Worm (Caenorhabditis elegans) whole organism, mixed stage, embryonic: Measurements from ENCODE around the gene clc-28.

ENCODE experiments used
- M03D4.4 ChIP-seq: sonication (generic microtip); optimal IDR thresholded peaks from 2 replicates; lab custom pipeline; 2017; ENCODE audit warnings: mild to moderate bottlenecking, missing genetic modification characterization, missing compliant biosample characterization
- bed-3 ChIP-seq: fragments of 200-800 bp; sonication (Bioruptor generic); optimal IDR thresholded peaks from 3 replicates; lab custom pipeline; 2018; ENCODE audit warnings: mild to moderate bottlenecking, missing genetic modification characterization, moderate library complexity, missing compliant biosample characterization
- blmp-1 ChIP-seq: fragments of 150-350 bp; optimal IDR thresholded peaks from 2 replicates; lab custom pipeline; 2014; ENCODE audit warnings: missing biosample characterization, missing genetic modification characterization
- ceh-43 ChIP-seq: fragments of 200-800 bp; sonication (Bioruptor generic); optimal IDR thresholded peaks from 2 replicates; lab custom pipeline; 2018; ENCODE audit warnings: mild to moderate bottlenecking, missing genetic modification characterization, moderate library complexity, missing compliant biosample characterization
- ceh-83 ChIP-seq: fragments of 200-800 bp; sonication (Bioruptor generic); optimal IDR thresholded peaks from 2 replicates; lab custom pipeline; 2018; ENCODE audit warnings: mild to moderate bottlenecking, missing genetic modification characterization, missing compliant biosample characterization
- ces-1 ChIP-seq: fragments of 150-350 bp; optimal IDR thresholded peaks from 2 replicates; lab custom pipeline; 2014; ENCODE audit warnings: missing biosample characterization, missing genetic modification reagents, missing genetic modification characterization
- cnd-1 ChIP-seq: fragments of 200-800 bp; sonication (Bioruptor generic); optimal IDR thresholded peaks from 2 replicates; lab custom pipeline; 2018; ENCODE audit warnings: mild to moderate bottlenecking, missing genetic modification characterization, missing compliant biosample characterization
- drap-1 ChIP-seq: fragments of 200-800 bp; sonication (Bioruptor generic); optimal IDR thresholded peaks from 3 replicates; lab custom pipeline; 2018; ENCODE audit warnings: mild to moderate bottlenecking, missing genetic modification characterization, missing compliant biosample characterization
- elt-1 ChIP-seq: sonication (generic microtip); optimal IDR thresholded peaks from 2 replicates; lab custom pipeline; 2017; ENCODE audit warnings: missing genetic modification characterization, mild to moderate bottlenecking, missing compliant biosample characterization, antibody characterized with exemption, moderate library complexity, borderline replicate concordance; ENCODE audit not compliant: insufficient read depth
- elt-3 ChIP-seq: fragments of 150-350 bp; optimal IDR thresholded peaks from 2 replicates; lab custom pipeline; 2014; ENCODE audit warnings: missing biosample characterization, missing genetic modification characterization
- flh-1 ChIP-seq: fragments of 200-800 bp; sonication (Bioruptor generic); optimal IDR thresholded peaks from 2 replicates; lab custom pipeline; 2018; ENCODE audit warnings: mild to moderate bottlenecking, missing genetic modification characterization, moderate library complexity, missing compliant biosample characterization
- ham-2 ChIP-seq: fragments of 200-800 bp; sonication (Bioruptor generic); optimal IDR thresholded peaks from 2 replicates; lab custom pipeline; 2018; ENCODE audit warnings: mild to moderate bottlenecking, missing genetic modification characterization, missing compliant biosample characterization
- hlh-1 ChIP-seq: fragments of 150-350 bp; optimal IDR thresholded peaks from 2 replicates; lab custom pipeline; 2014; ENCODE audit warnings: missing biosample characterization, missing genetic modification reagents, missing genetic modification characterization
- lin-13 ChIP-seq: fragments of 150-350 bp; optimal IDR thresholded peaks from 2 replicates; lab custom pipeline; 2014; ENCODE audit warnings: missing biosample characterization, missing genetic modification characterization
- lin-32 ChIP-seq: fragments of 200-800 bp; sonication (Bioruptor generic); optimal IDR thresholded peaks from 2 replicates; lab custom pipeline; 2018; ENCODE audit warnings: mild to moderate bottlenecking, missing genetic modification characterization, missing compliant biosample characterization
- lsy-2 ChIP-seq: fragments of 150-350 bp; optimal IDR thresholded peaks from 2 replicates; lab custom pipeline; 2014; ENCODE audit warnings: missing biosample characterization, missing genetic modification characterization
- mab-5 ChIP-seq: fragments of 150-350 bp; optimal IDR thresholded peaks from 2 replicates; lab custom pipeline; 2014; ENCODE audit warnings: missing biosample characterization, missing genetic modification characterization
- mep-1 ChIP-seq: fragments of 150-350 bp; optimal IDR thresholded peaks from 2 replicates; lab custom pipeline; 2017; ENCODE audit warnings: missing biosample characterization, missing genetic modification reagents, missing genetic modification characterization, inconsistent platforms
- mls-2 ChIP-seq: sonication (generic microtip); optimal IDR thresholded peaks from 2 replicates; lab custom pipeline; 2016; ENCODE audit warnings: mild to moderate bottlenecking, missing genetic modification characterization, moderate library complexity, missing compliant biosample characterization
- nhr-12 ChIP-seq: fragments of 150-350 bp; optimal IDR thresholded peaks from 2 replicates; lab custom pipeline; 2014; ENCODE audit warnings: missing biosample characterization, missing genetic modification characterization
- nhr-2 ChIP-seq: fragments of 150-350 bp; optimal IDR thresholded peaks from 2 replicates; lab custom pipeline; 2014; ENCODE audit warnings: missing biosample characterization, missing genetic modification characterization
- nhr-28 ChIP-seq: fragments of 150-350 bp; optimal IDR thresholded peaks from 2 replicates; lab custom pipeline; 2014; ENCODE audit warnings: missing biosample characterization, missing genetic modification characterization
- nhr-76 ChIP-seq: sonication (generic microtip); optimal IDR thresholded peaks from 2 replicates; lab custom pipeline; 2017; ENCODE audit warnings: missing biosample characterization, missing genetic modification characterization
- sem-2 ChIP-seq: fragments of 200-800 bp; sonication (Bioruptor generic); optimal IDR thresholded peaks from 2 replicates; lab custom pipeline; 2018; ENCODE audit warnings: mild to moderate bottlenecking, missing genetic modification characterization, missing compliant biosample characterization
- sptf-1 ChIP-seq: sonication (generic microtip); optimal IDR thresholded peaks from 2 replicates; lab custom pipeline; 2017; ENCODE audit warnings: mild to moderate bottlenecking, missing genetic modification characterization, moderate library complexity, missing compliant biosample characterization
- tbx-8 ChIP-seq: fragments of 200-800 bp; sonication (Bioruptor generic); optimal IDR thresholded peaks from 2 replicates; lab custom pipeline; 2018; ENCODE audit warnings: mild to moderate bottlenecking, missing genetic modification characterization, moderate library complexity, missing compliant biosample characterization
- unc-120 ChIP-seq: sonication (generic microtip); optimal IDR thresholded peaks from 2 replicates; lab custom pipeline; 2017; ENCODE audit warnings: missing genetic modification characterization, missing compliant biosample characterization; ENCODE audit not compliant: poor library complexity, severe bottlenecking
- unc-39 ChIP-seq: fragments of 150-350 bp; optimal IDR thresholded peaks from 2 replicates; lab custom pipeline; 2014; ENCODE audit warnings: missing biosample characterization, missing genetic modification characterization
- unc-62 ChIP-seq: fragments of 150-350 bp; optimal IDR thresholded peaks from 2 replicates; lab custom pipeline; 2014; ENCODE audit warnings: missing biosample characterization, missing genetic modification reagents, missing genetic modification characterization
- ztf-11 ChIP-seq: fragments of 150-350 bp; optimal IDR thresholded peaks from 2 replicates; lab custom pipeline; 2014; ENCODE audit warnings: missing biosample characterization, missing genetic modification characterization

The clc-28 gene

ce11 chrIII:8331779-8332178, 7.5 kb downstream of the clc-28 start, which contains the start of the genes mrps-18A and ZC262.2:
mrps-18A (minus strand) TSS chrIII:8331919.
ZC262.2 (plus strand) TSS chrIII:8332062.
- TF ChIP-seq lsy-2: peak; percentile 95
- TF ChIP-seq elt-3 (tag; lab: Kevin White, UChicago): no peak
- TF ChIP-seq unc-39 (tag; lab: Kevin White, UChicago): no peak
- no peak for TF ChIP-seq elt-1 (tag; lab: Kevin White, UChicago)
- no peak for TF ChIP-seq mep-1
- no peak for TF ChIP-seq nhr-76 (tag; lab: Kevin White, UChicago)
- TF ChIP-seq nhr-28 (tag; lab: Kevin White, UChicago): no peak
- TF ChIP-seq ces-1 (GFP tag; lab: Kevin White, UChicago): peak; percentile 4
- no peak for TF ChIP-seq lin-13 (tag; lab: Kevin White, UChicago)
- TF ChIP-seq cnd-1 (tag; lab: Kevin White, UChicago): no peak
- TF ChIP-seq ztf-11 (tag; lab: Kevin White, UChicago): no peak
- TF ChIP-seq mls-2 (tag; lab: Kevin White, UChicago): no peak
- no peak for TF ChIP-seq sem-2

DNA sequence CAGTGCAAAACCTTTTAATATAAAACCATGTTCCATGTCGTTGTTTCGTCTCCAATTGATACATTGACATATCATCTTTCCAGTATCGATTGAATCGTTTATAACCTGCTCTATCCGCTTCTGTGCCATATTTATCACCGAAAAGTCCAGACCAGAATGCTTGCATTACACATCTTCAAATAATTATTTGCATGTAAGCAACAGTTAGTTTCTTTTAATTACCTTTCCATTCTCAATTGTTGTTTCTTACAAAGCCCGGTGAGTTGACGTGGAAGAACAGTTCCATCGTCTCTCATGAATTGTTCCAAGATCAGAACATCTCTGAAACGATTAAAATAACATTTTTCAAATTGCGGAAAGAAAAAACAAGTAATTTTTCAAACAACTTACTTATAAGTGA, 8.1 kb downstream of the clc-28 start, which contains the start of gene iglr-2:
iglr-2 (minus strand) TSS at position 101 of the 400 bp plus-strand sequence.
- no peak for TF ChIP-seq bed-3 (GFP tag; lab: Kevin White, UChicago)
- TF ChIP-seq ham-2 (GFP tag; lab: Kevin White, UChicago): no peak
- TF ChIP-seq unc-120 (tag; lab: Kevin White, UChicago): no peak
- TF ChIP-seq lin-13 (tag; lab: Kevin White, UChicago): no peak
- no peak for TF ChIP-seq M03D4.4 (tag; lab: Kevin White, UChicago)
- TF ChIP-seq sem-2: no peak
- no peak for TF ChIP-seq blmp-1 (tag; lab: Kevin White, UChicago)
- no peak for TF ChIP-seq mep-1
- TF ChIP-seq hlh-1 (tag; lab: Kevin White, UChicago): no peak
- TF ChIP-seq ceh-83 (GFP tag; lab: Kevin White, UChicago): no peak

- TF ChIP-seq mep-1 (no peak), ztf-11 (tag; lab: Kevin White, UChicago) (no peak), flh-1 (GFP tag; lab: Kevin White, UChicago) (no peak), nhr-76 (tag; lab: Kevin White, UChicago) (no peak), nhr-12 (tag; lab: Kevin White, UChicago) (no peak), mab-5 (tag; lab: Kevin White, UChicago) (no peak), unc-39 (tag; lab: Kevin White, UChicago) (no peak), blmp-1 (tag; lab: Kevin White, UChicago) (no peak), ham-2 (GFP tag; lab: Kevin White, UChicago) (no peak), M03D4.4 (tag; lab: Kevin White, UChicago) (no peak), unc-120 (tag; lab: Kevin White, UChicago) (no peak), ceh-43 (no peak)
These were observed 13.4 kb downstream of the clc-28 start, which contains the start of gene ZC262.13 for ce11 chrIII:8325574-8326513. ZC262.13 (plus strand) TSS chrIII:8326214.

DNA sequence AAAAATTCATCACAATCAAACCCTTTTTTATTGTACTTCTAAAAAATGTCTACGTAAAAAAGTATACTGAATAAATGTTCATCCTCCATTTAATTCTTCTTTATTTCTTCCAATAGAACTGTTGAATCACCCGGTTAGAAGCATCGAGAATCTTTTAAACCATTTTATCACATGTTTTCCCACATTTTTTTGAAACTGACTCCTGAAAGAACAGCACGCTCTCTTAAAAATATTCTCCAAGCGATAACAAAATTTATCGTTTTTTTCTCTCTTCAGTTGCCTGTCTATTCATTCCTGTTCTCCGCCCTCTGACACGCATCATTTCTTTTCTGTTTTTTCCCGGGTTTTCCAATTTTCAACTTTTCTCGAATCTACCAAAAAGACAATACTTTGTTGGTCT, 14.9 kb downstream of the clc-28 start, which contains the start of gene F10E9.12:
F10E9.12 (plus strand) TSS at position 131 of the 400 bp plus-strand sequence.
- TF ChIP-seq drap-1 (GFP tag; lab: Kevin White, UChicago) (no peak), unc-39 (tag; lab: Kevin White, UChicago) (no peak), mab-5 (tag; lab: Kevin White, UChicago) (no peak), sptf-1 (tag; lab: Kevin White, UChicago) (no peak), tbx-8 (GFP tag; lab: Kevin White, UChicago) (no peak), mep-1 (no peak), lin-32 (GFP tag; lab: Kevin White, UChicago) (no peak), unc-62 (no peak), elt-1 (tag; lab: Kevin White, UChicago) (no peak), nhr-2 (tag; lab: Kevin White, UChicago) (no peak), nhr-76 (tag; lab: Kevin White, UChicago) (no peak)
